Worm (Caenorhabditis elegans): ENCODE results near the gene lbp-3.
A peak's percentile ranks its signal among the peaks of the same experiment; 100 is the strongest.

Gene lbp-3

ce11 chrX:3260509-3260908 is 3.3 kb downstream of the lbp-3 start, which contains the start of gene lbp-2:
lbp-2 (plus strand) TSS chrX:3260610.
- peak in 1 of 2 experiments; percentile 76 for TF ChIP-seq daf-16 (GFP tag; optimal IDR thresholded peaks at IDR 0.05)
- TF ChIP-seq daf-16 (tag; optimal IDR thresholded peaks at IDR 0.05) = no peak
- no peak for TF ChIP-seq F44E2.7 (GFP tag; IDR thresholded peaks at IDR 0.05)

ce11 chrX:3262600-3262999 is 5.4 kb downstream of the lbp-3 start, which contains the start of gene fbxb-71:
fbxb-71 (plus strand) TSS chrX:3262900.
- TF ChIP-seq fos-1 (tag; optimal IDR thresholded peaks at IDR 0.05) (no peak), lsy-2 (tag; optimal IDR thresholded peaks at IDR 0.05) (no peak), dmd-8 (GFP tag; IDR thresholded peaks at IDR 0.05) (no peak), fkh-10 (GFP tag; optimal IDR thresholded peaks at IDR 0.05) (no peak), unc-62 (GFP tag; optimal IDR thresholded peaks at IDR 0.05 in 1 of 2) (peak in 1 of 2 experiments; percentile 34), unc-62 (tag; optimal IDR thresholded peaks at IDR 0.05) (no peak), hmg-1.1 (GFP tag; IDR thresholded peaks at IDR 0.05) (no peak), lin-13 (GFP tag; optimal IDR thresholded peaks at IDR 0.05) (no peak), lin-15B (tag; optimal IDR thresholded peaks at IDR 0.05) (no peak), duxl-1 (tag; optimal IDR thresholded peaks at IDR 0.05; ENCODE audit: poor library complexity) (no peak)

- no peak for TF ChIP-seq sdz-12 (GFP tag; optimal IDR thresholded peaks at IDR 0.05)
- no peak for TF ChIP-seq ceh-20 (GFP tag; IDR thresholded peaks at IDR 0.05)
- TF ChIP-seq madf-5 (GFP tag; IDR thresholded peaks at IDR 0.05) = no peak
- TF ChIP-seq hmg-1.1 (GFP tag; IDR thresholded peaks at IDR 0.05) = no peak
- no peak for TF ChIP-seq F10B5.3 (tag; optimal IDR thresholded peaks at IDR 0.05)
- TF ChIP-seq gei-8 (GFP tag; optimal IDR thresholded peaks at IDR 0.05) = no peak
- no peak for TF ChIP-seq nhr-237 (tag; optimal IDR thresholded peaks at IDR 0.05)
- no peak for TF ChIP-seq pqm-1 (tag; optimal IDR thresholded peaks at IDR 0.05)
- TF ChIP-seq nhr-25 (tag; optimal IDR thresholded peaks at IDR 0.05; ENCODE audit: borderline replicate concordance, insufficient read depth) = no peak
- no peak for TF ChIP-seq mdl-1 (tag; optimal IDR thresholded peaks at IDR 0.05)
Observed at ce11 chrX:3270806-3271205, 13.6 kb downstream of the lbp-3 start, which contains the start of gene sul-1. sul-1 (minus strand) TSS chrX:3270906.

- TF ChIP-seq zfp-2 (tag; optimal IDR thresholded peaks at IDR 0.05) = no peak
- TF ChIP-seq snpc-4 (tag; optimal IDR thresholded peaks at IDR 0.05) = no peak
- TF ChIP-seq lin-13 (GFP tag; optimal IDR thresholded peaks at IDR 0.05) = no peak
- TF ChIP-seq daf-12 (tag; optimal IDR thresholded peaks at IDR 0.05) = no peak
- TF ChIP-seq tra-1 (GFP tag; IDR thresholded peaks at IDR 0.05) = no peak
- TF ChIP-seq lin-38 (GFP tag; IDR thresholded peaks at IDR 0.05) = no peak
- no peak for TF ChIP-seq dve-1 (tag; optimal IDR thresholded peaks at IDR 0.05; ENCODE audit: insufficient read depth)
- no peak for TF ChIP-seq ztf-7 (tag; optimal IDR thresholded peaks at IDR 0.05)
- TF ChIP-seq dmd-8 (GFP tag; IDR thresholded peaks at IDR 0.05) = no peak
- TF ChIP-seq F44E2.7 (GFP tag; IDR thresholded peaks at IDR 0.05) = no peak
- TF ChIP-seq ZK337.2 (GFP tag; IDR thresholded peaks at IDR 0.05) = no peak
- no peak for TF ChIP-seq zip-2 (tag; optimal IDR thresholded peaks at IDR 0.05)
Observed at ce11 chrX:3271673-3272072, 14.5 kb downstream of the lbp-3 start, which contains the start of gene K09C4.9. K09C4.9 (minus strand) TSS chrX:3271773.

ce11 chrX:3272580-3272979 is 15.4 kb downstream of the lbp-3 start, which contains the start of gene K09C4.7:
K09C4.7 (plus strand) TSS chrX:3272880.
- TF ChIP-seq lin-1 (GFP tag; IDR thresholded peaks at IDR 0.05) = no peak
- no peak for TF ChIP-seq lim-7 (GFP tag; IDR thresholded peaks at IDR 0.05)
- TF ChIP-seq aly-2 (tag; optimal IDR thresholded peaks at IDR 0.05) = no peak
- TF ChIP-seq T20F7.1 (GFP tag; optimal IDR thresholded peaks at IDR 0.05) = no peak
- TF ChIP-seq dmd-9 (GFP tag; IDR thresholded peaks at IDR 0.05) = no peak
- no peak for TF ChIP-seq spr-1 (tag; optimal IDR thresholded peaks at IDR 0.05)
- no peak for TF ChIP-seq zag-1 (tag; optimal IDR thresholded peaks at IDR 0.05)
- no peak for TF ChIP-seq ceh-62 (tag; optimal IDR thresholded peaks at IDR 0.05)
- TF ChIP-seq madf-5 (GFP tag; IDR thresholded peaks at IDR 0.05) = no peak
- TF ChIP-seq Y5F2A.4 (GFP tag; optimal IDR thresholded peaks at IDR 0.05) = no peak
- TF ChIP-seq daf-19 (GFP tag; conservative IDR thresholded peaks at IDR 0.05) = no peak
- TF ChIP-seq lin-13 (GFP tag; optimal IDR thresholded peaks at IDR 0.05) = no peak
- TF ChIP-seq pqm-1 (tag; optimal IDR thresholded peaks at IDR 0.05) = no peak
